Worm (Caenorhabditis elegans) whole organism, early embryonic: ENCODE measurements around the gene srx-67.

Source experiments
- F13C5.2 ChIP-seq: sonication (generic microtip); optimal IDR thresholded peaks from 2 replicates; lab custom pipeline; 2017; ENCODE audit warnings: mild to moderate bottlenecking, missing genetic modification characterization, inconsistent platforms, missing compliant biosample characterization
- aly-1 ChIP-seq: sonication (generic microtip); optimal IDR thresholded peaks from 2 replicates; lab custom pipeline; 2016; ENCODE audit warnings: missing genetic modification characterization, missing compliant biosample characterization
- ama-1 ChIP-seq: fragments of 150-350 bp; optimal IDR thresholded peaks from 2 replicates; lab custom pipeline; 2014
- hmbx-1 ChIP-seq: sonication (generic microtip); optimal IDR thresholded peaks from 2 replicates; lab custom pipeline; 2016; ENCODE audit warnings: mild to moderate bottlenecking, missing genetic modification characterization, missing compliant biosample characterization
- scrt-1 ChIP-seq: fragments of 200-800 bp; sonication (Bioruptor generic); IDR thresholded peaks from 2 replicates; pipeline ENCODE4 v1.3.6; 2022; ENCODE audit warnings: missing genetic modification characterization, missing compliant biosample characterization
- sea-1 ChIP-seq: fragments of 200-800 bp; sonication (Bioruptor generic); conservative IDR thresholded peaks from 2 replicates; pipeline ENCODE4 v1.3.6; 2022; ENCODE audit warnings: missing genetic modification characterization, missing compliant biosample characterization
- tbx-11 ChIP-seq: fragments of 200-800 bp; sonication (Bioruptor generic); IDR thresholded peaks from 2 replicates; pipeline ENCODE4 v1.3.6; 2022; ENCODE audit warnings: missing genetic modification characterization, missing compliant biosample characterization
- tra-4 ChIP-seq: sonication (generic microtip); optimal IDR thresholded peaks from 2 replicates; lab custom pipeline; 2017; ENCODE audit warnings: missing genetic modification characterization, missing compliant biosample characterization

DNA sequence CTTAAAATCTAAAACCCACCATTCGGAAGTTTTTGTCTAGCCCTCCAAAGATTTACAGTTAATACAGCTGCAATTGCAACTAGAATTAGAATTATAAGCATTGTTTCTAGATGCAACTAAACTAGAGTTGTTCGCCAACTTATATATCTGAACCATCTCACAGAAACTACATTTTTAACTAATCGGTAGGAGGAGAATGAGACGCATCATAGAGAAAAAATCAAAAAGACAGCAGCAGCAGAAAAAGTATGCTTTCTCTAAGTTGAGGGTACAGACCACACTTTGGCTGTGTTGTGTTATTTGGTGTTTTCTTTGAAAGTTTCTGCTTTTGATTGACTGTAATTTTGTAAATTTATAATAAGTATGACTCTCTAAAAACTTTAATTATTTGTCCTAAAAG is 47.1 kb downstream of the srx-67 start, which contains the start of gene cyp-34A7:
- TF ChIP-seq scrt-1 (GFP tag; lab: Robert Waterston, UW) (no peak), F13C5.2 (tag; lab: Kevin White, UChicago) (no peak), hmbx-1 (no peak), ama-1 (lab: Kevin White, UChicago) (no peak), tra-4 (no peak), sea-1 (GFP tag; lab: Robert Waterston, UW) (no peak), tbx-11 (GFP tag; lab: Robert Waterston, UW) (no peak), aly-1 (tag; lab: Kevin White, UChicago) (no peak)
